Worm (Caenorhabditis elegans): ENCODE results near the gene C02E7.6.

The C02E7.6 gene

DNA sequence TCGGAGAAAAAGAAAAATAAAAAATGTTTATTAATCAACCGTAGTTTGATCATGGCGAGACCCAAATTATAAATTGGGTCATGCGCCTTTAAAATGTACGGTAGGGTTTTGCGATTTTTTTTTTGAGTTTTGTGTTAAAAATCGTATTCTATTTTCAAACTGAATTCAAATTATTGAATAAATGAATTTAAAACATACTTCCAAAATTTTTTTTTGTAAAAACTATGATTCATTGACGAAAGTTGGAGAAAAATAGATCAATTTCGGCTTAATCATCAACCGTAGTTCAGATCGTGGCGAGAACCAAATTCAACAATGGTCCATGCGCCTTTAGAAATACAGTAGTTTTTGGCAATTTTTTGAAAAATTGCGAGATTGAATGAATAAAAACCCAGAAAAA is 44.6 kb downstream of the C02E7.6 start (continued):
- no peak for TF ChIP-seq F22D6.2 (tag; optimal IDR thresholded peaks at IDR 0.05)
- TF ChIP-seq lin-54 (GFP tag; optimal IDR thresholded peaks at IDR 0.05) = peak; percentile 75
- no peak for TF ChIP-seq sea-2 (GFP tag; IDR thresholded peaks at IDR 0.05)

DNA sequence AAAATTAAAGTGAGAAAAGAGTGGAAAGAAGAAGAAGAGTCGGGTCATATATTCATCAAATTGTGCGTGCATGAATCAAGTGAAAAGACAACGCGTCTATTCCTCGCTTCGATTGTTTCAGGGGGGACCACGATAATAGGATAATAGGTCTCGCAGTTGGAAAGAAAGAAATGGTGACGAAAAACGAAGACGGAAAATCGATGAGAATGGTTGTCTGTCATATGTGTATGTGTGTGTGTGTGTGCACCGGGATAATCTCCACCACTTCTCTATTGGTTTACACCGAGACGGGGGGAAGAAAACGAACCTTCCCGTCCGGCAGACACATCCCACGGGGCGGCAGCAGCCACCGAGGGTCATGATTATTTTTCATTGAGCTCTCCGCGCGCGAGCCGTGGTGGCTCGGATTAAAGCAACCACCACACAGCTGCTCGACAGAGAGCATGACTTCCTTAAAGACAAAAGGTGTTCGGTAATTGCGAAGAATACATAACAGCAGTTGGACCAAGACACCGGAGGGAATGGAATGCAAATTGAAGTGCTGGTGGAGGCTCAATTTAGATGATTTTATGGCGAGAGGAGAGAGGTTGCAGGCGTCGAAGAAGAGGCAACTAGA is 45.1 kb downstream of the C02E7.6 start:
- TF ChIP-seq F37B4.10 (GFP tag; IDR thresholded peaks at IDR 0.05) (no peak), hmg-1.2 (GFP tag; IDR thresholded peaks at IDR 0.05) (no peak), chd-7 (tag; optimal IDR thresholded peaks at IDR 0.05) (peak; percentile 20), nfyb-1 (GFP tag; IDR thresholded peaks at IDR 0.05) (0 out of 2 replicates have a peak, but pooled peaks have one; percentile 25), Y79H2A.3 (GFP tag; conservative IDR thresholded peaks at IDR 0.05) (no peak)

DNA sequence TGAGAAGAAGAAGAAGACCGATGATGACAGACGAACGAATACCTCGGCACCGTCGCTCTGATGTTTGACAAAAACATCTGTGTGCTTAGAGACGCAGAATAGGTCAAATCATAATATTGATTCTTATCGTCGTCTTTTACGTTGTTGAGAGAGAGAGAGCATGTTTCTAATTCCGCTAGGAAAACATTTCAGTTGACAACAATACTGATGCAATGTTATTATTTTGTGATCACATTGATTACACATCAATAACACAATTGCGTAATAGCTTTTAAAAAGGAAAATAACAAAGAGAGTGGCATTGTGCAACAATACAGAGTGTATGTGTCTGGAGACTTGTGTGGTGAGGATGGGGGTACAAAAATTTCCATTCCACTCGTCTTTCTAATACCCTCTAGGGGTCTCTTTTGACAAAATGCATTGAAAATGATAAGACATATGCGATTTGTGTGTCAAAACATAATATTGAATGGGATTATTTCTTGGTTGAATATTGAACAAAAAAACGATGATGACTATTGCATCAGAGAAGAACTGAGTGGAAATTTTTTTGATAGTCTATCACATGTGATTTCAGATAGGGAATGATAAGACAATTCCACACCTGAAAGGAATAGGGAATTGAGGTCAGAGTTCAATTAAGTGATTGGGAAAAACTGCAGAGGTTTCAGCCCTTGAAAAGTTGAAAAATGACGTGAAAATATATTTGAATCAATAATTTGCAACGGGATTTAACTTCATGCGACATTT is 45.8 kb downstream of the C02E7.6 start:
- TF ChIP-seq pbrm-1 (GFP tag; IDR thresholded peaks at IDR 0.05) = no peak
- peak; percentile 53 for TF ChIP-seq nhr-80 (tag; optimal IDR thresholded peaks at IDR 0.05)
- no peak for TF ChIP-seq sdz-38 (tag; optimal IDR thresholded peaks at IDR 0.05)
- no peak for TF ChIP-seq rpc-1 (optimal IDR thresholded peaks at IDR 0.05)
- no peak for TF ChIP-seq rpc-1 (tag; optimal IDR thresholded peaks at IDR 0.05)
- peak; percentile 37; the same call in 1 of the 2 replicates for TF ChIP-seq cebp-1 (GFP tag; IDR thresholded peaks at IDR 0.05)
- TF ChIP-seq cebp-1 (tag; optimal IDR thresholded peaks at IDR 0.05) = peak; percentile 48

DNA sequence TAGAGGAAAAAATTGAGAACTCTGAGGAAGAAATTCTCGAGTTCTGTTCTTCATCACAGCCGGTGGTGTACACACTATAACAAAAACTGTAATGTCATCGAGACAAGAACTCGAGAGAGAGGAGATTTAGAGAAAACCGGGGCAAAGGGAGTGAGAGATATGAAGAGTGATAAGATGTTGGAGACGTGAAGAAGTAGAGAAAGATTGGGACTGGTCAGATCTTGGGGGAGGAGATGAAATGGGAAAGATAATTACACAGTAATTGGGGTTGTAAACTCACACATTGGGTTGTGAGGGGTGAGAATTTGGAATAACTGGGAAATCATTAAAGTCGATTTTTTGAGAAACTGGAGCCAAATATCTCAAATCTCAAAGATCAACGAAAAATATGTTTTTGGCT is 46.8 kb downstream of the C02E7.6 start:
- TF ChIP-seq him-1 (tag; optimal IDR thresholded peaks at IDR 0.05) = no peak
- no peak for TF ChIP-seq F49E8.2 (tag; optimal IDR thresholded peaks at IDR 0.05; ENCODE audit: insufficient read depth)
- no peak for TF ChIP-seq tlf-1 (GFP tag; optimal IDR thresholded peaks at IDR 0.05)
- no peak for TF ChIP-seq rcor-1 (GFP tag; IDR thresholded peaks at IDR 0.05)
- no peak for TF ChIP-seq ccch-3 (GFP tag; optimal IDR thresholded peaks at IDR 0.05)
- no peak for TF ChIP-seq ama-1 (optimal IDR thresholded peaks at IDR 0.05)
- no peak for TF ChIP-seq ama-1 (GFP tag; optimal IDR thresholded peaks at IDR 0.05)
- TF ChIP-seq F22D6.2 (tag; optimal IDR thresholded peaks at IDR 0.05) = no peak
- TF ChIP-seq hsf-1 (GFP tag; IDR thresholded peaks at IDR 0.05) = no peak
- TF ChIP-seq lir-1 (GFP tag; conservative IDR thresholded peaks at IDR 0.05) = no peak
- no peak for TF ChIP-seq ets-4 (GFP tag; optimal IDR thresholded peaks at IDR 0.05)
- TF ChIP-seq aptf-2 (GFP tag; conservative IDR thresholded peaks at IDR 0.05) = no peak

DNA sequence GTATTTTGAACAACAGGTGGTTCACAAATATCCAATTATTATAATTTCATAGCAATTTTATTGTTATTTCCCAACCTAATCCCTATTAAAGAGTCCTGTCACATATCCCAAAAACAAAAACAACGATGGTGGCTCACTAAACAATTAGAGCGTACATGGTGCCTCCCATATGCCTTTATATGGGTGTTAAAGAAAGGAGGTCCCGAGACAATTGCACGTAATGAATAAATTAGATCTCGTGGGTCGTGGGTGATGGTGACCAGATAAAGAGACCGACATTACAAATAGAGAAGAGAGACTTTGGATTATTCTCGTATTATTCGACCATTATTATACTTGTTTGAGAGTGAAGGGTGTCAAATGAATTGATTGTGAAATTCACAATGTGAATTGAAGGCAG is 48.2 kb downstream of the C02E7.6 start:
- TF ChIP-seq tbp1 (GFP tag; optimal IDR thresholded peaks at IDR 0.05) (no peak), nfyb-1 (GFP tag; IDR thresholded peaks at IDR 0.05) (no peak), F37B4.10 (GFP tag; IDR thresholded peaks at IDR 0.05) (no peak), let-526 (GFP tag; IDR thresholded peaks at IDR 0.05) (no peak), mel-28 (tag; optimal IDR thresholded peaks at IDR 0.05; ENCODE audit: borderline replicate concordance) (no peak), athp-1 (tag; optimal IDR thresholded peaks at IDR 0.05) (no peak), F23B12.7 (tag; optimal IDR thresholded peaks at IDR 0.05; ENCODE audit: insufficient read depth) (no peak), ets-4 (GFP tag; optimal IDR thresholded peaks at IDR 0.05) (no peak), B0019.2 (GFP tag; conservative IDR thresholded peaks at IDR 0.05) (no peak), ceh-27 (GFP tag; optimal IDR thresholded peaks at IDR 0.05) (no peak)

Data from whole organism, young adult.